Worm (Caenorhabditis elegans): ENCODE measurements around the gene W06G6.15.

- TF ChIP-seq F23B12.7 (tag; optimal IDR thresholded peaks at IDR 0.05; ENCODE audit: insufficient read depth) = no peak
- no peak for TF ChIP-seq Y53G8AR.9 (GFP tag; conservative IDR thresholded peaks at IDR 0.05)
- TF ChIP-seq nhr-120 (GFP tag; IDR thresholded peaks at IDR 0.05) = no peak
- no peak for TF ChIP-seq nhr-90 (tag; optimal IDR thresholded peaks at IDR 0.05)
- TF ChIP-seq T07F8.4 (tag; optimal IDR thresholded peaks at IDR 0.05) = no peak
- no peak for TF ChIP-seq tlf-1 (GFP tag; optimal IDR thresholded peaks at IDR 0.05)
- no peak for TF ChIP-seq let-526 (GFP tag; IDR thresholded peaks at IDR 0.05)
- no peak for TF ChIP-seq hmg-20 (GFP tag; IDR thresholded peaks at IDR 0.05)
- TF ChIP-seq F49E8.2 (tag; optimal IDR thresholded peaks at IDR 0.05; ENCODE audit: insufficient read depth) = no peak
- TF ChIP-seq sea-2 (GFP tag; IDR thresholded peaks at IDR 0.05) = no peak
These were observed 31.4 kb downstream of the W06G6.15 start, which contains the start of gene srw-43 for ce11 chrV:16685725-16686124.
